Worm (Caenorhabditis elegans) whole organism, mixed stage, embryonic: ENCODE measurements around the gene K12H4.6.

ENCODE experiments used
- elt-3 ChIP-seq: fragments of 150-350 bp; optimal IDR thresholded peaks from 2 replicates; lab custom pipeline; 2014; ENCODE audit warnings: missing biosample characterization, missing genetic modification characterization
- nhr-237 ChIP-seq: fragments of 150-350 bp; optimal IDR thresholded peaks from 2 replicates; lab custom pipeline; 2014; ENCODE audit warnings: missing biosample characterization, missing genetic modification characterization

The K12H4.6 gene

DNA sequence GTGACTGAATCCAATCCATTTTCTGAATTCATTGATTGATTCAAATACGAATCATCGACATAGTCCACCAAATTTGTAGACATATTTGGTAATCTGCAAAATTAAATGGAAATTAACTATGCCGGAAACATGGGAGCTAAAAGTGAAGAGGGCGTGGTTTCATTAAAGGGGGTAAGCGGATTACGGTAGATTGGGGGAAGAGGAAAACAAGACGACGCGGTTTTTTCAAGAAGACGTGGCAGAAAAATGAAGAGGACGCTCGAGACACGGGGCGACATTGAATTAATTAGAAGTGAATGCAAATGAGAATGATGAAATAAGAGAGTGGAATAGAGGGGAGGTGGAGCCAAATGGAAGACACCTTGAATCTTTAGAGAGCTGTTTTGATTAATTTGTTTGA lies 46.3 kb downstream of the K12H4.6 start, which contains the start of gene npr-17:
Gene npr-17, minus strand, starts transcription at position 101 of the 400 bp plus-strand sequence.
- TF ChIP-seq nhr-237 (tag; lab: Kevin White, UChicago) (no peak), elt-3 (tag; lab: Kevin White, UChicago) (no peak)
